Worm (Caenorhabditis elegans) whole organism, young adult: ENCODE data around the gene nmy-3.

Experiments
- B0019.2 ChIP-seq: fragments of 200-800 bp; sonication (Bioruptor generic); conservative IDR thresholded peaks from 2 replicates; pipeline ENCODE4 v1.3.6; 2022; ENCODE audit warnings: missing genetic modification reagents, missing genetic modification characterization, missing compliant biosample characterization
- C06A6.2 ChIP-seq: fragments of 200-800 bp; sonication (Bioruptor generic); conservative IDR thresholded peaks from 2 replicates; pipeline ENCODE4 v1.3.6; 2022; ENCODE audit warnings: missing genetic modification characterization, missing compliant biosample characterization
- D2030.7 ChIP-seq: fragments of 200-800 bp; sonication (Bioruptor generic); IDR thresholded peaks from 2 replicates; pipeline ENCODE4 v1.3.6; 2022; ENCODE audit warnings: missing genetic modification reagents, missing genetic modification characterization, missing compliant biosample characterization
- F22D6.2 ChIP-seq: sonication (generic microtip); optimal IDR thresholded peaks from 2 replicates; lab custom pipeline; 2016; ENCODE audit warnings: mild to moderate bottlenecking, missing genetic modification characterization, missing compliant biosample characterization
- F37B4.10 ChIP-seq: fragments of 200-800 bp; sonication (Bioruptor generic); IDR thresholded peaks from 2 replicates; pipeline ENCODE4 v1.3.6; 2022; ENCODE audit warnings: missing genetic modification characterization, missing compliant biosample characterization
- F52B5.7 ChIP-seq: sonication (generic microtip); optimal IDR thresholded peaks from 2 replicates; lab custom pipeline; 2016; ENCODE audit warnings: mild to moderate bottlenecking, missing genetic modification characterization, missing compliant biosample characterization
- F57A8.1 ChIP-seq: fragments of 200-800 bp; sonication (Bioruptor generic); optimal IDR thresholded peaks from 2 replicates; lab custom pipeline; 2018; ENCODE audit warnings: mild to moderate bottlenecking, missing genetic modification characterization, moderate library complexity, missing compliant biosample characterization
- K12H6.12 ChIP-seq: fragments of 200-800 bp; sonication (Bioruptor generic); optimal IDR thresholded peaks from 2 replicates; lab custom pipeline; 2018; ENCODE audit warnings: mild to moderate bottlenecking, missing genetic modification characterization, missing compliant biosample characterization
- T26A5.8 ChIP-seq: sonication (generic microtip); optimal IDR thresholded peaks from 2 replicates; lab custom pipeline; 2016; ENCODE audit warnings: missing genetic modification characterization, missing compliant biosample characterization
- ZK185.1 ChIP-seq: sonication (generic microtip); optimal IDR thresholded peaks from 2 replicates; lab custom pipeline; 2016; ENCODE audit warnings: mild to moderate bottlenecking, missing genetic modification characterization, missing compliant biosample characterization; ENCODE audit not compliant: poor library complexity, severe bottlenecking
- ama-1 ChIP-seq, 3 experiments: fragments of 150-350 bp in 1 of 3; sonication (generic microtip) in 2 of 3; optimal IDR thresholded peaks; 2 replicates each; lab custom pipeline; 2014 to 2018; ENCODE audit warnings: missing biosample characterization in 2 of 3, missing genetic modification characterization in 2 of 3, missing genetic modification reagents in 2 of 3
- atf-7 ChIP-seq: sonication (generic microtip); optimal IDR thresholded peaks from 2 replicates; lab custom pipeline; 2017; ENCODE audit warnings: mild to moderate bottlenecking, missing genetic modification characterization, missing compliant biosample characterization
- attf-3 ChIP-seq: fragments of 200-800 bp; sonication (Bioruptor generic); conservative IDR thresholded peaks from 2 replicates; pipeline ENCODE4 v1.3.6; 2022; ENCODE audit warnings: missing genetic modification reagents, missing genetic modification characterization, missing compliant biosample characterization
- attf-5 ChIP-seq: fragments of 200-800 bp; sonication (Bioruptor generic); optimal IDR thresholded peaks from 2 replicates; lab custom pipeline; 2018; ENCODE audit warnings: mild to moderate bottlenecking, missing genetic modification characterization, missing compliant biosample characterization
- attf-6 ChIP-seq: fragments of 200-800 bp; sonication (Bioruptor generic); IDR thresholded peaks from 2 replicates; pipeline ENCODE4 v1.3.6; 2022; ENCODE audit warnings: missing genetic modification reagents, missing genetic modification characterization, missing compliant biosample characterization
- bed-1 ChIP-seq: fragments of 200-800 bp; sonication (Bioruptor generic); IDR thresholded peaks from 2 replicates; pipeline ENCODE4 v1.3.6; 2022; ENCODE audit warnings: missing genetic modification reagents, missing genetic modification characterization, missing compliant biosample characterization
- ccch-3 ChIP-seq: fragments of 200-800 bp; sonication (Bioruptor generic); optimal IDR thresholded peaks from 2 replicates; lab custom pipeline; 2018; ENCODE audit warnings: mild to moderate bottlenecking, missing genetic modification characterization, missing compliant biosample characterization
- cebp-2 ChIP-seq: fragments of 200-800 bp; sonication (Bioruptor generic); IDR thresholded peaks from 2 replicates; pipeline ENCODE4 v1.3.6; 2022; ENCODE audit warnings: missing genetic modification characterization, missing compliant biosample characterization
- ceh-40 ChIP-seq: fragments of 200-800 bp; sonication (Bioruptor generic); IDR thresholded peaks from 2 replicates; pipeline ENCODE4 v1.3.6; 2022; ENCODE audit warnings: missing genetic modification characterization, missing compliant biosample characterization
- ceh-91 ChIP-seq: fragments of 200-800 bp; sonication (Bioruptor generic); IDR thresholded peaks from 2 replicates; pipeline ENCODE4 v1.3.6; 2022; ENCODE audit warnings: missing genetic modification reagents, missing genetic modification characterization, missing compliant biosample characterization
- chd-7 ChIP-seq: sonication (generic microtip); optimal IDR thresholded peaks from 2 replicates; lab custom pipeline; 2016; ENCODE audit warnings: mild to moderate bottlenecking, missing genetic modification characterization, moderate library complexity, missing compliant biosample characterization
- ekl-4 ChIP-seq: fragments of 200-800 bp; sonication (Bioruptor generic); IDR thresholded peaks from 2 replicates; pipeline ENCODE4 v1.3.6; 2022; ENCODE audit warnings: missing genetic modification reagents, missing genetic modification characterization, missing compliant biosample characterization
- ets-4 ChIP-seq: fragments of 200-800 bp; sonication (Bioruptor generic); optimal IDR thresholded peaks from 2 replicates; lab custom pipeline; 2018; ENCODE audit warnings: mild to moderate bottlenecking, missing genetic modification characterization, missing compliant biosample characterization
- fkh-3 ChIP-seq: sonication (generic microtip); optimal IDR thresholded peaks from 2 replicates; lab custom pipeline; 2016; ENCODE audit warnings: mild to moderate bottlenecking, missing genetic modification characterization, missing compliant biosample characterization
- hrde-1 ChIP-seq: sonication (generic microtip); optimal IDR thresholded peaks from 2 replicates; lab custom pipeline; 2016; ENCODE audit warnings: missing genetic modification characterization, mild to moderate bottlenecking, missing compliant biosample characterization, moderate library complexity, missing genotype, missing genetic modification reagents, borderline replicate concordance
- hsf-1 ChIP-seq: fragments of 200-800 bp; sonication (Bioruptor generic); IDR thresholded peaks from 2 replicates; pipeline ENCODE4 v1.3.6; 2022; ENCODE audit warnings: missing genetic modification reagents, missing genetic modification characterization, missing compliant biosample characterization
- let-607 ChIP-seq, 2 experiments: fragments of 200-800 bp in 1 of 2; sonication (Bioruptor generic) in 1 of 2; sonication (generic microtip) in 1 of 2; optimal IDR thresholded peaks; 2 replicates each; lab custom pipeline; 2016 to 2018; ENCODE audit warnings: mild to moderate bottlenecking in 2 of 2, missing compliant biosample characterization in 2 of 2, missing genetic modification characterization in 2 of 2, moderate library complexity in 2 of 2, missing genotype in 1 of 2
- lin-26 ChIP-seq: fragments of 200-800 bp; sonication (Bioruptor generic); IDR thresholded peaks from 2 replicates; pipeline ENCODE4 v1.3.6; 2022; ENCODE audit warnings: missing genetic modification reagents, missing genetic modification characterization, missing compliant biosample characterization
- lin-35 ChIP-seq, 3 experiments: fragments of 150-350 bp in 2 of 3; sonication (generic microtip) in 1 of 3; optimal IDR thresholded peaks; 2 replicates each; lab custom pipeline; 2014 to 2018; ENCODE audit warnings: missing biosample characterization in 3 of 3, missing genetic modification characterization in 3 of 3, missing genetic modification reagents in 3 of 3
- lin-40 ChIP-seq: sonication (generic microtip); optimal IDR thresholded peaks from 2 replicates; lab custom pipeline; 2016; ENCODE audit warnings: missing genetic modification characterization, mild to moderate bottlenecking, missing compliant biosample characterization, missing genotype, missing genetic modification reagents
- madf-10 ChIP-seq: sonication (generic microtip); optimal IDR thresholded peaks from 2 replicates; lab custom pipeline; 2016; ENCODE audit warnings: mild to moderate bottlenecking, missing genetic modification characterization, missing compliant biosample characterization
- nfya-1 ChIP-seq: sonication (generic microtip); optimal IDR thresholded peaks from 2 replicates; lab custom pipeline; 2017; ENCODE audit warnings: antibody characterized with exemption, missing compliant biosample characterization, missing genetic modification characterization, borderline replicate concordance; ENCODE audit not compliant: insufficient read depth
- nhr-120 ChIP-seq: fragments of 200-800 bp; sonication (Bioruptor generic); IDR thresholded peaks from 2 replicates; pipeline ENCODE4 v1.3.6; 2022; ENCODE audit warnings: missing genetic modification characterization, missing compliant biosample characterization
- pha-4 ChIP-seq: fragments of 150-350 bp; sonication (generic microtip); optimal IDR thresholded peaks from 2 replicates; lab custom pipeline; 2014; ENCODE audit warnings: missing biosample characterization, missing genetic modification reagents, missing genetic modification characterization
- rpc-1 ChIP-seq, 2 experiments: fragments of 150-350 bp in 1 of 2; sonication (generic microtip) in 1 of 2; optimal IDR thresholded peaks; 2 replicates each; lab custom pipeline; 2014 to 2018; ENCODE audit warnings: missing biosample characterization in 1 of 2, missing genetic modification characterization in 1 of 2, missing genetic modification reagents in 1 of 2, missing genotype in 1 of 2
- snpc-3.4 ChIP-seq: sonication (generic microtip); optimal IDR thresholded peaks from 2 replicates; lab custom pipeline; 2017; ENCODE audit warnings: missing genetic modification characterization, mild to moderate bottlenecking, missing compliant biosample characterization, antibody characterized with exemption, moderate library complexity, missing genotype, missing genetic modification reagents
- snpc-4 ChIP-seq, 5 experiments: fragments of 150-350 bp in 1 of 5; sonication (generic microtip) in 4 of 5; optimal IDR thresholded peaks; 2 replicates each; lab custom pipeline; 2014 to 2018; ENCODE audit warnings: missing genetic modification characterization in 5 of 5, missing biosample characterization in 3 of 5, antibody characterized with exemption in 2 of 5, mild to moderate bottlenecking in 2 of 5, missing compliant biosample characterization in 2 of 5, missing genotype in 2 of 5, moderate library complexity in 2 of 5, missing genetic modification reagents in 1 of 5
- sptf-2 ChIP-seq: fragments of 200-800 bp; sonication (Bioruptor generic); optimal IDR thresholded peaks from 2 replicates; lab custom pipeline; 2018; ENCODE audit warnings: mild to moderate bottlenecking, missing genetic modification characterization, missing compliant biosample characterization
- unc-62 ChIP-seq: fragments of 150-350 bp; optimal IDR thresholded peaks from 2 replicates; lab custom pipeline; 2014; ENCODE audit warnings: missing biosample characterization, missing genetic modification reagents, missing genetic modification characterization
- xnd-1 ChIP-seq: sonication (generic microtip); optimal IDR thresholded peaks from 2 replicates; lab custom pipeline; 2016; ENCODE audit warnings: missing genotype, missing genetic modification reagents, missing genetic modification characterization, missing compliant biosample characterization
- zfh-2 ChIP-seq: fragments of 200-800 bp; sonication (Bioruptor generic); conservative IDR thresholded peaks from 2 replicates; pipeline ENCODE4 v1.3.6; 2022; ENCODE audit warnings: missing genetic modification reagents, missing genetic modification characterization, missing compliant biosample characterization
- zim-3 ChIP-seq: sonication (generic microtip); optimal IDR thresholded peaks from 2 replicates; lab custom pipeline; 2017; ENCODE audit warnings: mild to moderate bottlenecking, missing genetic modification characterization, moderate library complexity, missing compliant biosample characterization
- ztf-18 ChIP-seq: sonication (generic microtip); optimal IDR thresholded peaks from 2 replicates; lab custom pipeline; 2016; ENCODE audit warnings: missing genotype, mild to moderate bottlenecking, missing genetic modification characterization, missing compliant biosample characterization
- ztf-22 ChIP-seq: fragments of 200-800 bp; sonication (Bioruptor generic); optimal IDR thresholded peaks from 2 replicates; lab custom pipeline; 2018; ENCODE audit warnings: mild to moderate bottlenecking, missing genetic modification characterization, moderate library complexity, missing compliant biosample characterization
- ztf-26 ChIP-seq: sonication (generic microtip); optimal IDR thresholded peaks from 2 replicates; lab custom pipeline; 2017; ENCODE audit warnings: missing genetic modification characterization, missing compliant biosample characterization
- ztf-28 ChIP-seq: fragments of 200-800 bp; sonication (Bioruptor generic); IDR thresholded peaks from 2 replicates; pipeline ENCODE4 v1.3.6; 2022; ENCODE audit warnings: missing genetic modification reagents, missing genetic modification characterization, missing compliant biosample characterization

Gene nmy-3

ce11 chrIV:9256865-9257264, 17.4 kb upstream of the nmy-3 start:
- TF ChIP-seq T26A5.8 (tag; lab: Kevin White, UChicago) = no peak
- no peak for TF ChIP-seq attf-6 (GFP tag; lab: Robert Waterston, UW)
- TF ChIP-seq ama-1 (optimal IDR thresholded peaks at IDR 0.05; lab: Kevin White, UChicago) = no peak
- TF ChIP-seq ama-1 (GFP tag; optimal IDR thresholded peaks at IDR 0.05; lab: Kevin White, UChicago) = no peak
- TF ChIP-seq ztf-22 = no peak
- TF ChIP-seq F52B5.7 (tag; lab: Kevin White, UChicago) = no peak
- no peak for TF ChIP-seq F22D6.2 (tag; lab: Kevin White, UChicago)
- no peak for TF ChIP-seq fkh-3
- no peak for TF ChIP-seq lin-35 (GFP tag; optimal IDR thresholded peaks at IDR 0.05; lab: Kevin White, UChicago)
- TF ChIP-seq ceh-40 (GFP tag; lab: Robert Waterston, UW) = no peak
- no peak for TF ChIP-seq xnd-1 (tag; lab: Kevin White, UChicago)
- TF ChIP-seq cebp-2 (GFP tag; lab: Robert Waterston, UW) = no peak
- TF ChIP-seq, all 124 proteins: peak for 0

ce11 chrIV:9258547-9258946, 15.7 kb upstream of the nmy-3 start:
- TF ChIP-seq bed-1 (GFP tag; lab: Robert Waterston, UW) (no peak), zim-3 (no peak), C06A6.2 (GFP tag; lab: Robert Waterston, UW) (no peak), unc-62 (no peak), snpc-3.4 (no peak), ZK185.1 (tag; lab: Kevin White, UChicago) (no peak), ceh-91 (GFP tag; lab: Robert Waterston, UW) (no peak), D2030.7 (GFP tag; lab: Robert Waterston, UW) (no peak), F37B4.10 (GFP tag; lab: Robert Waterston, UW) (no peak), madf-10 (tag; lab: Kevin White, UChicago) (no peak), snpc-4 (GFP tag; optimal IDR thresholded peaks at IDR 0.05; lab: Kevin White, UChicago) (no peak), snpc-4 (tag; optimal IDR thresholded peaks at IDR 0.05; lab: Kevin White, UChicago) (peak in 1 of 4 experiments; percentile 11), let-607 (tag; optimal IDR thresholded peaks at IDR 0.05; lab: Kevin White, UChicago) (no peak), F57A8.1 (GFP tag; lab: Kevin White, UChicago) (no peak), ccch-3 (no peak), B0019.2 (no peak), hsf-1 (GFP tag; lab: Robert Waterston, UW) (no peak), nhr-120 (GFP tag; lab: Robert Waterston, UW) (no peak), chd-7 (no peak), ztf-28 (GFP tag; lab: Robert Waterston, UW) (no peak), ztf-18 (tag; lab: Kevin White, UChicago) (no peak), ztf-26 (no peak), hrde-1 (tag; lab: Kevin White, UChicago) (no peak), nfya-1 (no peak), ekl-4 (GFP tag; lab: Robert Waterston, UW) (peak; percentile 24; the same call in 1 of the 2 replicates), K12H6.12 (tag; lab: Kevin White, UChicago) (no peak), atf-7 (tag; lab: Kevin White, UChicago) (no peak), ets-4 (GFP tag; lab: Kevin White, UChicago) (no peak), lin-26 (GFP tag; lab: Robert Waterston, UW) (no peak), attf-5 (GFP tag; lab: Kevin White, UChicago) (no peak), zfh-2 (GFP tag; lab: Robert Waterston, UW) (no peak), sptf-2 (GFP tag; lab: Kevin White, UChicago) (no peak), fkh-3 (no peak), pha-4 (tag; lab: Kevin White, UChicago) (no peak), attf-3 (GFP tag; lab: Robert Waterston, UW) (0 out of 2 replicates have a peak, but pooled peaks have one; percentile 21), rpc-1 (optimal IDR thresholded peaks at IDR 0.05; lab: Kevin White, UChicago) (no peak), rpc-1 (tag; optimal IDR thresholded peaks at IDR 0.05; lab: Kevin White, UChicago) (no peak), lin-40 (tag; lab: Kevin White, UChicago) (no peak)
